Worm (Caenorhabditis elegans) whole organism, L2 larva: Measurements from ENCODE around the gene K08E4.7.

ENCODE experiments used
- C34F6.9 ChIP-seq: fragments of 150-350 bp; optimal IDR thresholded peaks from 2 replicates; lab custom pipeline; 2014; ENCODE audit warnings: missing biosample characterization, missing genetic modification characterization
- F13H6.1 ChIP-seq: sonication (generic microtip); optimal IDR thresholded peaks from 2 replicates; lab custom pipeline; 2016; ENCODE audit warnings: missing genetic modification characterization, missing compliant biosample characterization
- R02D3.7 ChIP-seq: fragments of 150-350 bp; optimal IDR thresholded peaks from 2 replicates; lab custom pipeline; 2014; ENCODE audit warnings: missing biosample characterization, missing genetic modification characterization
- Y55F3AM.14 ChIP-seq: fragments of 200-800 bp; sonication (Bioruptor generic); optimal IDR thresholded peaks from 2 replicates; lab custom pipeline; 2018; ENCODE audit warnings: mild to moderate bottlenecking, missing genetic modification characterization, missing compliant biosample characterization
- ZK546.5 ChIP-seq: sonication (generic microtip); optimal IDR thresholded peaks from 2 replicates; lab custom pipeline; 2017; ENCODE audit warnings: missing biosample characterization, missing genetic modification characterization
- alr-1 ChIP-seq: fragments of 150-350 bp; optimal IDR thresholded peaks from 2 replicates; lab custom pipeline; 2014; ENCODE audit warnings: missing biosample characterization, missing genetic modification characterization
- ama-1 ChIP-seq: fragments of 150-350 bp; optimal IDR thresholded peaks from 2 replicates; lab custom pipeline; 2018; ENCODE audit warnings: inconsistent platforms
- blmp-1 ChIP-seq: sonication (generic microtip); optimal IDR thresholded peaks from 2 replicates; lab custom pipeline; 2017; ENCODE audit warnings: missing genetic modification characterization, mild to moderate bottlenecking, missing compliant biosample characterization, antibody characterized with exemption, moderate library complexity; ENCODE audit not compliant: insufficient read depth
- ceh-16 ChIP-seq: fragments of 150-350 bp; optimal IDR thresholded peaks from 2 replicates; lab custom pipeline; 2014; ENCODE audit warnings: missing biosample characterization, missing genetic modification characterization
- ceh-82 ChIP-seq: fragments of 150-350 bp; optimal IDR thresholded peaks from 2 replicates; lab custom pipeline; 2014; ENCODE audit warnings: missing biosample characterization, missing genetic modification characterization
- crh-2 ChIP-seq: sonication (generic microtip); optimal IDR thresholded peaks from 2 replicates; lab custom pipeline; 2017; ENCODE audit warnings: missing biosample characterization, missing genetic modification characterization
- dmd-4 ChIP-seq: sonication (generic microtip); optimal IDR thresholded peaks from 2 replicates; lab custom pipeline; 2017; ENCODE audit warnings: missing biosample characterization, missing genetic modification characterization
- egl-27 ChIP-seq: sonication (generic microtip); optimal IDR thresholded peaks from 3 replicates; lab custom pipeline; 2017; ENCODE audit warnings: missing biosample characterization, missing genetic modification reagents, missing genetic modification characterization
- fos-1 ChIP-seq: fragments of 150-350 bp; optimal IDR thresholded peaks from 2 replicates; lab custom pipeline; 2014; ENCODE audit warnings: missing biosample characterization, missing genetic modification characterization
- gmeb-1 ChIP-seq: fragments of 150-350 bp; optimal IDR thresholded peaks from 2 replicates; lab custom pipeline; 2014; ENCODE audit warnings: missing biosample characterization, missing genetic modification characterization
- lin-11 ChIP-seq: fragments of 150-350 bp; sonication (generic microtip); optimal IDR thresholded peaks from 2 replicates; lab custom pipeline; 2014; ENCODE audit warnings: missing biosample characterization, missing genetic modification characterization, inconsistent platforms, mixed read lengths
- lin-13 ChIP-seq: fragments of 150-350 bp; optimal IDR thresholded peaks from 2 replicates; lab custom pipeline; 2014; ENCODE audit warnings: missing biosample characterization, missing genetic modification reagents, missing genetic modification characterization
- lin-39 ChIP-seq: fragments of 150-350 bp; optimal IDR thresholded peaks from 2 replicates; lab custom pipeline; 2014; ENCODE audit warnings: missing biosample characterization, missing genetic modification reagents, missing genetic modification characterization
- lsy-2 ChIP-seq, 2 experiments: fragments of 150-350 bp in 1 of 2; sonication (generic microtip) in 1 of 2; optimal IDR thresholded peaks; 2 replicates each; lab custom pipeline; 2014 to 2017; ENCODE audit warnings: missing biosample characterization in 2 of 2, missing genetic modification characterization in 2 of 2
- mab-5 ChIP-seq: fragments of 150-350 bp; optimal IDR thresholded peaks from 2 replicates; lab custom pipeline; 2014; ENCODE audit warnings: missing biosample characterization, missing genetic modification characterization
- mdl-1 ChIP-seq, 2 experiments: fragments of 150-350 bp in 1 of 2; sonication (generic microtip) in 1 of 2; optimal IDR thresholded peaks; 2 replicates each; lab custom pipeline; 2017; ENCODE audit warnings: missing biosample characterization in 2 of 2, missing genetic modification characterization in 2 of 2
- nhr-11 ChIP-seq: fragments of 150-350 bp; optimal IDR thresholded peaks from 2 replicates; lab custom pipeline; 2014; ENCODE audit warnings: missing biosample characterization, missing genetic modification characterization
- nhr-12 ChIP-seq: fragments of 150-350 bp; optimal IDR thresholded peaks from 2 replicates; lab custom pipeline; 2014; ENCODE audit warnings: missing biosample characterization, missing genetic modification characterization
- nhr-129 ChIP-seq: fragments of 150-350 bp; optimal IDR thresholded peaks from 2 replicates; lab custom pipeline; 2014; ENCODE audit warnings: missing biosample characterization, missing genetic modification characterization
- nhr-21 ChIP-seq: fragments of 150-350 bp; optimal IDR thresholded peaks from 2 replicates; lab custom pipeline; 2014; ENCODE audit warnings: missing biosample characterization, missing genetic modification characterization
- nhr-237 ChIP-seq: fragments of 150-350 bp; optimal IDR thresholded peaks from 2 replicates; lab custom pipeline; 2014; ENCODE audit warnings: missing biosample characterization, missing genetic modification characterization
- nhr-25 ChIP-seq: fragments of 150-350 bp; sonication (generic microtip); optimal IDR thresholded peaks from 3 replicates; lab custom pipeline; 2014; ENCODE audit warnings: missing biosample characterization, missing genetic modification characterization
- nhr-6 ChIP-seq: fragments of 150-350 bp; optimal IDR thresholded peaks from 2 replicates; lab custom pipeline; 2014; ENCODE audit warnings: missing biosample characterization, missing genetic modification characterization
- sem-4 ChIP-seq: fragments of 150-350 bp; optimal IDR thresholded peaks from 2 replicates; lab custom pipeline; 2014; ENCODE audit warnings: missing biosample characterization, missing genetic modification reagents, missing genetic modification characterization
- skn-1 ChIP-seq: sonication (generic microtip); optimal IDR thresholded peaks from 2 replicates; lab custom pipeline; 2017; ENCODE audit warnings: missing biosample characterization, missing genetic modification characterization
- sma-3 ChIP-seq: sonication (generic microtip); optimal IDR thresholded peaks from 2 replicates; lab custom pipeline; 2016; ENCODE audit warnings: missing genetic modification reagents, missing genetic modification characterization, missing compliant biosample characterization
- sma-9 ChIP-seq, 2 experiments: fragments of 150-350 bp in 1 of 2; sonication (generic microtip) in 1 of 2; optimal IDR thresholded peaks; 2 replicates each; lab custom pipeline; 2014 to 2016; ENCODE audit warnings: missing genetic modification characterization in 2 of 2, mild to moderate bottlenecking in 1 of 2, missing biosample characterization in 1 of 2, missing compliant biosample characterization in 1 of 2, missing genetic modification reagents in 1 of 2, moderate library complexity in 1 of 2
- unc-39 ChIP-seq: fragments of 150-350 bp; optimal IDR thresholded peaks from 2 replicates; lab custom pipeline; 2014; ENCODE audit warnings: missing biosample characterization, missing genetic modification characterization
- unc-55 ChIP-seq: fragments of 150-350 bp; sonication (generic microtip); optimal IDR thresholded peaks from 3 replicates; lab custom pipeline; 2014; ENCODE audit warnings: missing biosample characterization, missing genetic modification reagents, missing genetic modification characterization
- unc-62 ChIP-seq: fragments of 150-350 bp; optimal IDR thresholded peaks from 2 replicates; lab custom pipeline; 2014; ENCODE audit warnings: missing biosample characterization, missing genetic modification reagents, missing genetic modification characterization
- zag-1 ChIP-seq: fragments of 150-350 bp; optimal IDR thresholded peaks from 2 replicates; lab custom pipeline; 2014; ENCODE audit warnings: missing biosample characterization, missing genetic modification characterization
- ztf-11 ChIP-seq: sonication (generic microtip); optimal IDR thresholded peaks from 2 replicates; lab custom pipeline; 2017; ENCODE audit warnings: missing biosample characterization, missing genetic modification characterization
- ztf-4 ChIP-seq: fragments of 150-350 bp; optimal IDR thresholded peaks from 2 replicates; lab custom pipeline; 2014; ENCODE audit warnings: missing biosample characterization, missing genetic modification characterization

Gene K08E4.7

DNA sequence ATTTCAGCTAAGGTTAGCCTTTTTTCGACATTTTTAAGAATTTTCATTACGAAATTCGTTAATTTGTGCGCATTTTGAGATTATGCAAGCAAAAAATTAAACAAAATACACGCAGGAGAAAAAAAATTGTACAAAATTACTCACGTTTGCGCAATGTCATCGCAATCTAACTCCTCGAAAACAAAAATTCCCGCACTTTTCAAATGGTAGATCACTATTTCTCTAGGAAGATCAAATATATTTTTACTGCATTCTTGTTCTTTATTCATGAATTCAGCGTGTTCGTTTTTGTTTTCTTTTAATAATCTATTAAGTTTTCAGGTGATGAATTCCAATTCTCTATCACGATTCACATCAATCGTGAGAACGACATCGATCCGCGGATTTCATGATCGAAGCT, 44.6 kb upstream of the K08E4.7 start, which contains the start of the genes T12G3.6 and mrpl-51:
Gene T12G3.6 (minus strand): TSS at position 269 of the 400 bp plus-strand sequence.
Gene mrpl-51 (plus strand): TSS at position 322 of the 400 bp plus-strand sequence.
- TF ChIP-seq R02D3.7 (tag; lab: Kevin White, UChicago) (no peak), unc-62 (GFP tag; lab: Kevin White, UChicago) (no peak), mdl-1 (tag; optimal IDR thresholded peaks at IDR 0.05; lab: Kevin White, UChicago) (no peak), blmp-1 (tag; lab: Kevin White, UChicago) (no peak), sem-4 (tag; lab: Kevin White, UChicago) (no peak), zag-1 (tag; lab: Kevin White, UChicago) (no peak), fos-1 (tag; lab: Kevin White, UChicago) (no peak), ceh-16 (tag; lab: Kevin White, UChicago) (no peak), sma-9 (GFP tag; optimal IDR thresholded peaks at IDR 0.05; lab: Kevin White, UChicago) (no peak), sma-9 (tag; optimal IDR thresholded peaks at IDR 0.05; lab: Kevin White, UChicago) (no peak), crh-2 (tag; lab: Kevin White, UChicago) (no peak), nhr-11 (tag; lab: Kevin White, UChicago) (no peak), unc-55 (no peak), nhr-12 (tag; lab: Kevin White, UChicago) (no peak), alr-1 (tag; lab: Kevin White, UChicago) (no peak), nhr-25 (tag; lab: Kevin White, UChicago) (no peak), ZK546.5 (tag; lab: Kevin White, UChicago) (no peak), gmeb-1 (tag; lab: Kevin White, UChicago) (no peak)

DNA sequence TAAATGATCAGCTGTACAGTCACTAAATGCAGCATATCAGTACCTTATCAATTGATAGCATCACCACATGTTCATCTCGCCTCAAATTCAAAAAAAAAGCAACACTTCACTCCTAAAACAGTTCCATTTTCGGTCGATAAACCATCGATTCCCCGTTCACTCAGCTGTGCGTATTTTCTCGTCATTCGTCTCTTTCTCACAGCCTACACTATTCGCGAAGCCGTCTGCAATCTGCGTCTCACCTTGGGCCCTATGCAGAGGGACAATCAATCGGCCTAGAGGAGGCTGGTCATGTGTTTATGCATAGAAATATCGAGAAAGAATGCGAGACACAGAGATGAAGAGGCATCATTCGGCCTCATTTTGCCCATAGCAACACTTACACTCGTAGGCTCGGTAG, 43.2 kb upstream of the K08E4.7 start:
- TF ChIP-seq sem-4 (tag; lab: Kevin White, UChicago) (peak; percentile 89), fos-1 (tag; lab: Kevin White, UChicago) (peak; percentile 85), lin-13 (GFP tag; lab: Kevin White, UChicago) (peak; percentile 68), mdl-1 (tag; optimal IDR thresholded peaks at IDR 0.05; lab: Kevin White, UChicago) (peak in 1 of 2 experiments; percentile 55), skn-1 (no peak), dmd-4 (no peak), lin-11 (tag; lab: Kevin White, UChicago) (peak; percentile 54), alr-1 (tag; lab: Kevin White, UChicago) (peak; percentile 28), R02D3.7 (tag; lab: Kevin White, UChicago) (no peak), C34F6.9 (peak; percentile 98), zag-1 (tag; lab: Kevin White, UChicago) (peak; percentile 28), unc-55 (peak; percentile 68), ceh-82 (tag; lab: Kevin White, UChicago) (no peak), crh-2 (tag; lab: Kevin White, UChicago) (peak; percentile 87), lsy-2 (tag; optimal IDR thresholded peaks at IDR 0.05; lab: Kevin White, UChicago) (peak; percentile 52 to 87), gmeb-1 (tag; lab: Kevin White, UChicago) (peak; percentile 64), Y55F3AM.14 (GFP tag; lab: Kevin White, UChicago) (peak; percentile 26), nhr-6 (tag; lab: Kevin White, UChicago) (peak; percentile 66), sma-9 (GFP tag; optimal IDR thresholded peaks at IDR 0.05; lab: Kevin White, UChicago) (peak; percentile 81), sma-9 (tag; optimal IDR thresholded peaks at IDR 0.05; lab: Kevin White, UChicago) (no peak), ztf-11 (tag; lab: Kevin White, UChicago) (no peak), blmp-1 (tag; lab: Kevin White, UChicago) (peak; percentile 15), ama-1 (peak; percentile 77), sma-3 (GFP tag; lab: Kevin White, UChicago) (peak; percentile 92), mab-5 (tag; lab: Kevin White, UChicago) (no peak), nhr-12 (tag; lab: Kevin White, UChicago) (no peak), egl-27 (tag; lab: Kevin White, UChicago) (peak; percentile 61), unc-39 (tag; lab: Kevin White, UChicago) (no peak), F13H6.1 (tag; lab: Kevin White, UChicago) (peak; percentile 91), nhr-25 (tag; lab: Kevin White, UChicago) (peak; percentile 89), ceh-16 (tag; lab: Kevin White, UChicago) (peak; percentile 22), nhr-21 (tag; lab: Kevin White, UChicago) (peak; percentile 80), ztf-4 (tag; lab: Kevin White, UChicago) (peak; percentile 81), nhr-129 (tag; lab: Kevin White, UChicago) (peak; percentile 99), lin-39 (tag; lab: Kevin White, UChicago) (no peak)

DNA sequence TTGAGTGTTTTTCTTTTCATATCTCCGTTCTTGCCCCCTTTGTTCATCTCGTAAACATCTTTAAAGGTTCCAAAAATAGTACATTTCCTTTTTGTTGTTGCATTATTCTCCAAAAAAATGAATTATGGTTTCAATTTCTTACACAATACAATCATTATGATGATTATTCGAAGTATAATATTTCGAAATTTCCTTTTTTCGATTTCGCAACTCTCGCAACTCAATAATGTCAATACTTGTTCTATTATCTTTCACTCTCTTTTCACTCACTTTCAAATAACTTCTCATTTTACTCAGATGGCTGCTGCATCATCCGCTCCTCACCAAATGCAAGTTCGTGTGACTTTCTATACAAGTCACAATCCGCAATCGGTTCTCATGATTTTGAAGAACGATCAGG, 41.6 kb upstream of the K08E4.7 start, which contains the start of gene sqst-1:
Gene sqst-1 (plus strand): TSS at position 298 of the 400 bp plus-strand sequence.
- TF ChIP-seq nhr-237 (tag; lab: Kevin White, UChicago) = no peak
- TF ChIP-seq egl-27 (tag; lab: Kevin White, UChicago) = no peak
- no peak for TF ChIP-seq ceh-16 (tag; lab: Kevin White, UChicago)
- TF ChIP-seq blmp-1 (tag; lab: Kevin White, UChicago) = no peak
- no peak for TF ChIP-seq sma-9 (GFP tag; optimal IDR thresholded peaks at IDR 0.05; lab: Kevin White, UChicago)
- no peak for TF ChIP-seq sma-9 (tag; optimal IDR thresholded peaks at IDR 0.05; lab: Kevin White, UChicago)
- TF ChIP-seq nhr-129 (tag; lab: Kevin White, UChicago) = peak; percentile 72
- TF ChIP-seq R02D3.7 (tag; lab: Kevin White, UChicago) = no peak
- no peak for TF ChIP-seq ztf-11 (tag; lab: Kevin White, UChicago)
- no peak for TF ChIP-seq gmeb-1 (tag; lab: Kevin White, UChicago)
- peak; percentile 43 for TF ChIP-seq ztf-4 (tag; lab: Kevin White, UChicago)
- TF ChIP-seq lsy-2 (tag; optimal IDR thresholded peaks at IDR 0.05; lab: Kevin White, UChicago) = peak in 1 of 2 experiments; percentile 20
- peak; percentile 20 for TF ChIP-seq C34F6.9
